Fruit fly (Drosophila melanogaster): ENCODE results near the gene Sgsf.

The Sgsf gene

dm6 chr3R:12373800-12374199, 32.3 kb downstream of the Sgsf start, which contains the start of gene GstD4:
Gene GstD4, plus strand, starts transcription at chr3R:12374100.
- no peak for TF ChIP-seq CG17801 (GFP tag; optimal IDR thresholded peaks at IDR 0.05; ENCODE audit: partially characterized antibody)

- no peak for TF ChIP-seq CG17801 (GFP tag; optimal IDR thresholded peaks at IDR 0.05; ENCODE audit: partially characterized antibody)
These were observed 33.8 kb downstream of the Sgsf start, which contains the start of gene GstD5 for dm6 chr3R:12375258-12375783. Gene GstD5, plus strand, starts transcription at chr3R:12375733.

DNA sequence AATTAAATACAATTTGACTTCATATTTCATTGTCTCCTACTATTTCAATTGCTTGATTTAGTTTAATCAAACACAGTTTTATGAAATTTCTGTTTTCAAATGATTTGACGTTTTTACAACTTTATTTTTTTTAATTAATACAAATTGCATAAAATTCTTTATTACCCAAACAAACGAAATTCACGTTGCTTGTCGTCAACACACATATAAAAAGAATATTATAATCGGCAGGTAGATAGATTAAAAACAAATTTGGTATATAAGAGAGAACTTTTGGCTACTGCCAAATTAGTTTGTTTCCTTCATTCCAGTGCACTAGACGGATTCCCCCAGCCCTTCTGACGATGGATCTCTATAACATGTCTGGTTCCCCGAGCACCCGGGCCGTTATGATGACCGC, 35.4 kb downstream of the Sgsf start, which contains the start of gene GstD6:
TSS of gene GstD6 (plus strand) at position 301 of the 400 bp plus-strand sequence.
- no peak for TF ChIP-seq CG17801 (GFP tag; optimal IDR thresholded peaks at IDR 0.05; ENCODE audit: partially characterized antibody)

- TF ChIP-seq CG17801 (GFP tag; optimal IDR thresholded peaks at IDR 0.05; ENCODE audit: partially characterized antibody) = no peak
These were observed 36.7 kb downstream of the Sgsf start, which contains the start of gene GstD7 for dm6 chr3R:12378200-12378599. Gene GstD7, plus strand, starts transcription at chr3R:12378500.

dm6 chr3R:12379249-12379648, 37.8 kb downstream of the Sgsf start:
- no peak for TF ChIP-seq CG17801 (GFP tag; optimal IDR thresholded peaks at IDR 0.05; ENCODE audit: partially characterized antibody)

dm6 chr3R:12379708-12380107, 38.2 kb downstream of the Sgsf start, which contains the start of gene GstD8:
Gene GstD8, plus strand, starts transcription at chr3R:12380008.
- no peak for TF ChIP-seq CG17801 (GFP tag; optimal IDR thresholded peaks at IDR 0.05; ENCODE audit: partially characterized antibody)

DNA sequence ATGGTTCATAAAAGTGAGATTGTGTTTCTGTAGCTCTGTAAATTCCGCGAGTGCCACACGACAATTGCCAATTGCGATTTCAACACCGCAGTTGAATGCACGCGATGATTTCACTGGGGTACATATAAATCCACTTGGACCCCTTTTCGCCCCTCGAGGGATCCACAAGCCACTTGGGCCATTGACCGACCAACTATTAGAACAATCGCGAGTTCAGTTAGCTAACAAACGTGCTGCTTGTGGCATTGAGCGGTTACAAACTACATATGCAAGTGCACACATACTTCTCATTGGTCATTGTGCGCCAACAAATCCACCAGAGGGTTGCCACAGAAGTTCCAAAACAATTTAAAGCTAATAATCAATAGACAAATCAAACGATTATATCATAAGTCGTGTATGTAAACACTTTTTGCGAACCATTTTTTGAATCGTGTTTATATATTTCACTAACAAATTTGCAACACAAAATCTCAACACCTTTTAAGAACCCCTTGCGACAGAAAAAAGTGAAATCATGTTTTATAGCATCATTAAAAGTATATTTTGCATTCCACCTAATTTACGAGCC, 39.7 kb downstream of the Sgsf start:
- TF ChIP-seq CG17801 (GFP tag; optimal IDR thresholded peaks at IDR 0.05; ENCODE audit: partially characterized antibody) = no peak

- TF ChIP-seq CG17801 (GFP tag; optimal IDR thresholded peaks at IDR 0.05; ENCODE audit: partially characterized antibody) = no peak
These were observed 41.1 kb downstream of the Sgsf start, which contains the start of gene CG10035 for dm6 chr3R:12382563-12382962. Gene CG10035, minus strand, starts transcription at chr3R:12382691.

DNA sequence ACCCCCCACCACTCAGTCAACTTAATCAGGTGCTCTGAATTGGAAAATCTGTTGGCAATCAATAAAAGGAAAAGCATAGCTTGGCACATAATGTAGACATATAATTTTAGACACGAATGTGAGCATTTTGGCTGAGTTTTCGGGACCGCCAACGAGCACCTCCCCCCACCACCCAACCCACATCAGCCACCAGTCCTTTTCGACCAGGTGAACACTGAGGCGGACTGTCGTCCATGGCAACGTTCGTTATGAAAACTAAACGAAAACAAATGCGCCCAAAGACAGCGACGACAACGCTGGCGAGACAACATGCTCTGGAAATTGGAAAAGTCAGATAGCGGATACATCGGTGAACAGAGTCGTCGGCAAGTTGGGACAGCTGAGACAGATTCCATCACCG, 41.6 kb downstream of the Sgsf start, which contains the start of gene GstD11:
TSS of gene GstD11 (plus strand) at position 301 of the 400 bp plus-strand sequence.
- TF ChIP-seq CG17801 (GFP tag; optimal IDR thresholded peaks at IDR 0.05; ENCODE audit: partially characterized antibody) = no peak

dm6 chr3R:12383784-12384183, 42.3 kb downstream of the Sgsf start:
- TF ChIP-seq CG17801 (GFP tag; optimal IDR thresholded peaks at IDR 0.05; ENCODE audit: partially characterized antibody) = no peak

dm6 chr3R:12384274-12384673, 42.8 kb downstream of the Sgsf start:
- no peak for TF ChIP-seq CG17801 (GFP tag; optimal IDR thresholded peaks at IDR 0.05; ENCODE audit: partially characterized antibody)

dm6 chr3R:12385949-12386348, 44.5 kb downstream of the Sgsf start, which contains the start of gene Sol1:
Gene Sol1, plus strand, starts transcription at chr3R:12386249.
- TF ChIP-seq CG17801 (GFP tag; optimal IDR thresholded peaks at IDR 0.05; ENCODE audit: partially characterized antibody) = no peak

dm6 chr3R:12386965-12387364, 45.5 kb downstream of the Sgsf start, which contains the start of gene CG33098:
Gene CG33098, plus strand, starts transcription at chr3R:12387188.
- no peak for TF ChIP-seq CG17801 (GFP tag; optimal IDR thresholded peaks at IDR 0.05; ENCODE audit: partially characterized antibody)
